Worm (Caenorhabditis elegans) whole organism, midembryonic: Measurements from ENCODE around the gene C47E8.3.

Experiments
- T22C8.4 ChIP-seq: fragments of 200-800 bp; sonication (Bioruptor generic); IDR thresholded peaks from 2 replicates; pipeline ENCODE4 v1.3.6; 2022; ENCODE audit warnings: missing genetic modification characterization, missing compliant biosample characterization
- cog-1 ChIP-seq: sonication (generic microtip); optimal IDR thresholded peaks from 2 replicates; lab custom pipeline; 2016; ENCODE audit warnings: missing genetic modification characterization, missing compliant biosample characterization
- flt-1 ChIP-seq: fragments of 200-800 bp; sonication (Bioruptor generic); IDR thresholded peaks from 2 replicates; pipeline ENCODE4 v1.3.6; 2022; ENCODE audit warnings: missing genetic modification characterization, missing compliant biosample characterization
- klf-2 ChIP-seq: fragments of 200-800 bp; sonication (Bioruptor generic); conservative IDR thresholded peaks from 2 replicates; pipeline ENCODE4 v1.3.6; 2022; ENCODE audit warnings: missing genetic modification reagents, missing genetic modification characterization, missing compliant biosample characterization
- med-1 ChIP-seq: sonication (generic microtip); optimal IDR thresholded peaks from 2 replicates; lab custom pipeline; 2017; ENCODE audit warnings: missing genetic modification characterization, mild to moderate bottlenecking, missing compliant biosample characterization, antibody characterized with exemption, missing genetic modification reagents; ENCODE audit not compliant: insufficient read depth
- ref-1 ChIP-seq: fragments of 200-800 bp; sonication (Bioruptor generic); conservative IDR thresholded peaks from 2 replicates; pipeline ENCODE4 v1.3.6; 2022; ENCODE audit warnings: missing genetic modification reagents, missing genetic modification characterization, missing compliant biosample characterization
- tab-1 ChIP-seq: fragments of 200-800 bp; sonication (Bioruptor generic); IDR thresholded peaks from 2 replicates; pipeline ENCODE4 v1.3.6; 2022; ENCODE audit warnings: missing genetic modification characterization, missing compliant biosample characterization
- ztf-23 ChIP-seq: fragments of 200-800 bp; sonication (Bioruptor generic); IDR thresholded peaks from 2 replicates; pipeline ENCODE4 v1.3.6; 2022; ENCODE audit warnings: missing genetic modification reagents, missing genetic modification characterization, missing compliant biosample characterization
- ztf-29 ChIP-seq: fragments of 200-800 bp; sonication (Bioruptor generic); IDR thresholded peaks from 2 replicates; pipeline ENCODE4 v1.3.6; 2022; ENCODE audit warnings: missing genetic modification reagents, missing genetic modification characterization, missing compliant biosample characterization

C47E8.3 gene

ce11 chrV:14680014-14680413, at the start of gene C47E8.3:
Gene C47E8.3 (plus strand): TSS chrV:14680314.
- TF ChIP-seq cog-1 (tag; lab: Kevin White, UChicago) = no peak
- TF ChIP-seq T22C8.4 (GFP tag; lab: Robert Waterston, UW) = no peak
- TF ChIP-seq tab-1 (GFP tag; lab: Robert Waterston, UW) = no peak
- no peak for TF ChIP-seq med-1 (GFP tag; lab: Kevin White, UChicago)
- TF ChIP-seq ref-1 = no peak
- TF ChIP-seq klf-2 (GFP tag; lab: Robert Waterston, UW) = no peak
- TF ChIP-seq ztf-29 = no peak
- no peak for TF ChIP-seq flt-1 (GFP tag; lab: Robert Waterston, UW)
- no peak for TF ChIP-seq ztf-23 (GFP tag; lab: Robert Waterston, UW)

ce11 chrV:14631588-14631987, 48.5 kb upstream of the C47E8.3 start, which contains the start of gene F43D2.3:
Gene F43D2.3 (plus strand): TSS chrV:14631888.
- TF ChIP-seq tab-1 (GFP tag; lab: Robert Waterston, UW) (no peak), klf-2 (GFP tag; lab: Robert Waterston, UW) (no peak), flt-1 (GFP tag; lab: Robert Waterston, UW) (no peak), med-1 (GFP tag; lab: Kevin White, UChicago) (no peak), T22C8.4 (GFP tag; lab: Robert Waterston, UW) (no peak), cog-1 (tag; lab: Kevin White, UChicago) (no peak), ref-1 (no peak), ztf-23 (GFP tag; lab: Robert Waterston, UW) (no peak), ztf-29 (no peak)

ce11 chrV:14633319-14633718, 46.8 kb upstream of the C47E8.3 start:
- TF ChIP-seq T22C8.4 (GFP tag; lab: Robert Waterston, UW) (no peak), tab-1 (GFP tag; lab: Robert Waterston, UW) (no peak), flt-1 (GFP tag; lab: Robert Waterston, UW) (no peak), ztf-23 (GFP tag; lab: Robert Waterston, UW) (no peak), klf-2 (GFP tag; lab: Robert Waterston, UW) (no peak), cog-1 (tag; lab: Kevin White, UChicago) (no peak), ref-1 (no peak), med-1 (GFP tag; lab: Kevin White, UChicago) (no peak), ztf-29 (no peak)

ce11 chrV:14635119-14635518, 45.0 kb upstream of the C47E8.3 start, which contains the start of gene F43D2.6:
Gene F43D2.6 (minus strand): TSS chrV:14635180.
- no peak for TF ChIP-seq flt-1 (GFP tag; lab: Robert Waterston, UW)
- no peak for TF ChIP-seq klf-2 (GFP tag; lab: Robert Waterston, UW)
- no peak for TF ChIP-seq T22C8.4 (GFP tag; lab: Robert Waterston, UW)
- TF ChIP-seq med-1 (GFP tag; lab: Kevin White, UChicago) = no peak
- no peak for TF ChIP-seq ztf-23 (GFP tag; lab: Robert Waterston, UW)
- TF ChIP-seq ref-1 = no peak
- no peak for TF ChIP-seq cog-1 (tag; lab: Kevin White, UChicago)
- no peak for TF ChIP-seq tab-1 (GFP tag; lab: Robert Waterston, UW)
- TF ChIP-seq ztf-29 = no peak

ce11 chrV:14638075-14638474, 42.0 kb upstream of the C47E8.3 start:
- TF ChIP-seq ztf-23 (GFP tag; lab: Robert Waterston, UW) = no peak
- TF ChIP-seq med-1 (GFP tag; lab: Kevin White, UChicago) = no peak
- TF ChIP-seq T22C8.4 (GFP tag; lab: Robert Waterston, UW) = no peak
- no peak for TF ChIP-seq ztf-29
- TF ChIP-seq klf-2 (GFP tag; lab: Robert Waterston, UW) = no peak
- TF ChIP-seq flt-1 (GFP tag; lab: Robert Waterston, UW) = no peak
- no peak for TF ChIP-seq tab-1 (GFP tag; lab: Robert Waterston, UW)
- TF ChIP-seq cog-1 (tag; lab: Kevin White, UChicago) = no peak
- TF ChIP-seq ref-1 = no peak

ce11 chrV:14640071-14640470, 40.0 kb upstream of the C47E8.3 start, which contains the start of gene F43D2.7:
Gene F43D2.7 (minus strand): TSS chrV:14640171.
- no peak for TF ChIP-seq klf-2 (GFP tag; lab: Robert Waterston, UW)
- no peak for TF ChIP-seq cog-1 (tag; lab: Kevin White, UChicago)
- TF ChIP-seq med-1 (GFP tag; lab: Kevin White, UChicago) = no peak
- TF ChIP-seq tab-1 (GFP tag; lab: Robert Waterston, UW) = no peak
- no peak for TF ChIP-seq flt-1 (GFP tag; lab: Robert Waterston, UW)
- TF ChIP-seq ztf-29 = no peak
- no peak for TF ChIP-seq ref-1
- no peak for TF ChIP-seq T22C8.4 (GFP tag; lab: Robert Waterston, UW)
- TF ChIP-seq ztf-23 (GFP tag; lab: Robert Waterston, UW) = no peak

ce11 chrV:14640769-14641168, 39.3 kb upstream of the C47E8.3 start, which contains the start of gene C54G10.1:
Gene C54G10.1 (plus strand): TSS chrV:14641101.
- no peak for TF ChIP-seq med-1 (GFP tag; lab: Kevin White, UChicago)
- no peak for TF ChIP-seq ztf-23 (GFP tag; lab: Robert Waterston, UW)
- TF ChIP-seq klf-2 (GFP tag; lab: Robert Waterston, UW) = no peak
- TF ChIP-seq ref-1 = no peak
- TF ChIP-seq tab-1 (GFP tag; lab: Robert Waterston, UW) = no peak
- TF ChIP-seq ztf-29 = no peak
- no peak for TF ChIP-seq T22C8.4 (GFP tag; lab: Robert Waterston, UW)

- TF ChIP-seq ztf-23 (GFP tag; lab: Robert Waterston, UW) (no peak), T22C8.4 (GFP tag; lab: Robert Waterston, UW) (no peak), flt-1 (GFP tag; lab: Robert Waterston, UW) (no peak), ref-1 (no peak), klf-2 (GFP tag; lab: Robert Waterston, UW) (no peak), med-1 (GFP tag; lab: Kevin White, UChicago) (no peak), tab-1 (GFP tag; lab: Robert Waterston, UW) (no peak)
These were observed 38.1 kb upstream of the C47E8.3 start for ce11 chrV:14642016-14642415.
